Fruit fly (Drosophila melanogaster) whole organism, embryonic: ENCODE measurements around the gene CG17187.

Experiments
- Atf6 ChIP-seq: fragments of 200-800 bp; sonication (Bioruptor generic); IDR thresholded peaks from 2 replicates; pipeline ENCODE4 v1.3.6; 2022; ENCODE audit warnings: missing biosample characterization, missing genetic modification characterization
- Bdp1 ChIP-seq: fragments of 200-800 bp; sonication (Bioruptor generic); optimal IDR thresholded peaks from 3 replicates; lab custom pipeline; 2016; ENCODE audit warnings: missing biosample characterization, missing genetic modification characterization
- Bgb ChIP-seq: fragments of 200-800 bp; sonication (Bioruptor generic); IDR thresholded peaks from 2 replicates; pipeline ENCODE4 v1.3.6; 2022; ENCODE audit warnings: missing biosample characterization, missing genetic modification characterization; ENCODE audit not compliant: partially characterized antibody
- CG10979 ChIP-seq: fragments of 200-800 bp; sonication (Bioruptor generic); optimal IDR thresholded peaks from 2 replicates; lab custom pipeline; 2018; ENCODE audit warnings: missing biosample characterization, mild to moderate bottlenecking, missing genetic modification characterization, moderate library complexity
- CG15479 ChIP-seq: fragments of 200-800 bp; sonication (Bioruptor generic); optimal IDR thresholded peaks from 3 replicates; lab custom pipeline; 2019; ENCODE audit warnings: missing biosample characterization, mild to moderate bottlenecking, missing genetic modification characterization, moderate library complexity
- CG34224 ChIP-seq: fragments of 200-800 bp; sonication (Bioruptor generic); IDR thresholded peaks from 3 replicates; pipeline ENCODE4 v1.3.6; 2022; ENCODE audit warnings: missing biosample characterization, missing genetic modification characterization; ENCODE audit not compliant: partially characterized antibody
- CG6272 ChIP-seq: fragments of 200-800 bp; sonication (Bioruptor generic); IDR thresholded peaks from 2 replicates; pipeline ENCODE4 v1.3.6; 2022; ENCODE audit warnings: missing biosample characterization, missing genetic modification characterization
- CG7372 ChIP-seq: fragments of 200-800 bp; sonication (Bioruptor generic); IDR thresholded peaks from 2 replicates; pipeline ENCODE4 v1.3.6; 2022; ENCODE audit warnings: missing biosample characterization, missing genetic modification characterization
- CG7839 ChIP-seq: fragments of 200-800 bp; sonication (Bioruptor generic); optimal IDR thresholded peaks from 3 replicates; lab custom pipeline; 2018; ENCODE audit warnings: missing biosample characterization, mild to moderate bottlenecking, missing genetic modification characterization, moderate library complexity
- CG8290 ChIP-seq, 3 experiments: fragments of 200-800 bp; sonication (Bioruptor generic); optimal IDR thresholded peaks; 2 replicates each; lab custom pipeline; 2016 to 2019; ENCODE audit warnings: missing biosample characterization in 3 of 3, missing genetic modification characterization in 3 of 3, mild to moderate bottlenecking in 2 of 3, moderate library complexity in 1 of 3
- CTCF ChIP-seq: fragments of 200-800 bp; sonication (Bioruptor generic); optimal IDR thresholded peaks from 2 replicates; lab custom pipeline; 2017; ENCODE audit warnings: missing biosample characterization, mild to moderate bottlenecking, missing genetic modification characterization, moderate library complexity
- Dad ChIP-seq: fragments of 200-800 bp; sonication (Bioruptor generic); optimal IDR thresholded peaks from 3 replicates; lab custom pipeline; 2016; ENCODE audit warnings: missing biosample characterization, missing genetic modification characterization
- Eip74EF ChIP-seq, 2 experiments: fragments of 200-800 bp in 1 of 2; fragments of >200 bp in 1 of 2; sonication (Bioruptor generic) in 1 of 2; optimal IDR thresholded peaks; 2 replicates each; lab custom pipeline; 2017 to 2019; ENCODE audit warnings: missing biosample characterization in 2 of 2, missing genetic modification characterization in 2 of 2, mild to moderate bottlenecking in 1 of 2, moderate library complexity in 1 of 2
- Ets97D ChIP-seq: fragments of 200-800 bp; sonication (Bioruptor generic); optimal IDR thresholded peaks from 3 replicates; lab custom pipeline; 2016; ENCODE audit warnings: missing biosample characterization, missing genetic modification characterization
- Hey ChIP-seq: fragments of 200-800 bp; sonication (Bioruptor generic); optimal IDR thresholded peaks from 3 replicates; lab custom pipeline; 2018; ENCODE audit warnings: missing biosample characterization, mild to moderate bottlenecking, missing genetic modification characterization
- HmgD ChIP-seq: fragments of 200-800 bp; sonication (Bioruptor generic); optimal IDR thresholded peaks from 3 replicates; lab custom pipeline; 2016; ENCODE audit warnings: missing biosample characterization, missing genetic modification characterization
- HmgZ ChIP-seq: fragments of 200-800 bp; sonication (Bioruptor generic); optimal IDR thresholded peaks from 2 replicates; lab custom pipeline; 2018; ENCODE audit warnings: missing biosample characterization, mild to moderate bottlenecking, missing genetic modification characterization
- Med ChIP-seq: fragments of 200-800 bp; sonication (Bioruptor generic); peaks from one replicate; lab custom pipeline; 2016; ENCODE audit warnings: missing biosample characterization, missing genetic modification characterization, mild to moderate bottlenecking, inconsistent platforms, moderate library complexity
- Opbp ChIP-seq: fragments of 200-800 bp; sonication (Bioruptor generic); IDR thresholded peaks from 3 replicates; pipeline ENCODE4 v1.3.6; 2022; ENCODE audit warnings: missing biosample characterization, missing genetic modification characterization; ENCODE audit not compliant: partially characterized antibody
- Pdp1 ChIP-seq, 2 experiments: fragments of 200-800 bp; sonication (Bioruptor generic); optimal IDR thresholded peaks; 3 replicates each; lab custom pipeline; 2016; ENCODE audit warnings: missing biosample characterization in 2 of 2, missing genetic modification characterization in 2 of 2, mild to moderate bottlenecking in 1 of 2, moderate library complexity in 1 of 2
- Sin3A ChIP-seq: fragments of >200 bp; optimal IDR thresholded peaks from 2 replicates; lab custom pipeline; 2018
- Six4 ChIP-seq: fragments of 200-800 bp; sonication (Bioruptor generic); optimal IDR thresholded peaks from 2 replicates; lab custom pipeline; 2016; ENCODE audit warnings: missing biosample characterization, missing genetic modification characterization
- al ChIP-seq: fragments of 200-800 bp; sonication (Bioruptor generic); IDR thresholded peaks from 2 replicates; pipeline ENCODE4 v1.3.6; 2022; ENCODE audit warnings: missing biosample characterization, missing genetic modification characterization
- amos ChIP-seq: fragments of 200-800 bp; sonication (Bioruptor generic); IDR thresholded peaks from 2 replicates; pipeline ENCODE4 v1.3.6; 2022; ENCODE audit warnings: missing biosample characterization, missing genetic modification characterization; ENCODE audit not compliant: partially characterized antibody
- ci ChIP-seq: fragments of 200-800 bp; sonication (Bioruptor generic); IDR thresholded peaks from 3 replicates; pipeline ENCODE4 v1.3.6; 2022; ENCODE audit warnings: missing biosample characterization, missing genetic modification characterization
- danr ChIP-seq: fragments of 200-800 bp; sonication (Bioruptor generic); IDR thresholded peaks from 2 replicates; pipeline ENCODE4 v1.3.6; 2022; ENCODE audit warnings: missing biosample characterization, missing genetic modification characterization
- dati ChIP-seq: fragments of 200-800 bp; sonication (Bioruptor generic); IDR thresholded peaks from 2 replicates; pipeline ENCODE4 v1.3.6; 2022; ENCODE audit warnings: missing biosample characterization, missing genetic modification characterization
- disco-r ChIP-seq: fragments of 200-800 bp; sonication (Bioruptor generic); optimal IDR thresholded peaks from 2 replicates; lab custom pipeline; 2016; ENCODE audit warnings: missing biosample characterization, missing genetic modification characterization
- ems ChIP-seq: fragments of 200-800 bp; sonication (Bioruptor generic); optimal IDR thresholded peaks from 3 replicates; lab custom pipeline; 2016; ENCODE audit warnings: missing biosample characterization, missing genetic modification characterization
- eyg ChIP-seq: fragments of 200-800 bp; sonication (Bioruptor generic); optimal IDR thresholded peaks from 3 replicates; lab custom pipeline; 2016; ENCODE audit warnings: missing biosample characterization, missing genetic modification characterization
- fd3F ChIP-seq: fragments of 200-800 bp; sonication (Bioruptor generic); optimal IDR thresholded peaks from 2 replicates; lab custom pipeline; 2018; ENCODE audit warnings: missing biosample characterization, mild to moderate bottlenecking, missing genetic modification characterization, moderate library complexity
- knrl ChIP-seq: fragments of 200-800 bp; sonication (Bioruptor generic); IDR thresholded peaks from 3 replicates; pipeline ENCODE4 v1.3.6; 2022; ENCODE audit warnings: missing biosample characterization, missing genetic modification characterization; ENCODE audit not compliant: partially characterized antibody
- lmd ChIP-seq: fragments of 200-800 bp; sonication (Bioruptor generic); IDR thresholded peaks from 2 replicates; pipeline ENCODE4 v1.3.6; 2022; ENCODE audit warnings: missing biosample characterization, missing genetic modification characterization
- mirr ChIP-seq: fragments of 200-800 bp; sonication (Bioruptor generic); optimal IDR thresholded peaks from 3 replicates; lab custom pipeline; 2018; ENCODE audit warnings: missing biosample characterization, mild to moderate bottlenecking, missing genetic modification characterization
- rib ChIP-seq: fragments of 200-800 bp; sonication (Bioruptor generic); IDR thresholded peaks from 2 replicates; pipeline ENCODE4 v1.3.6; 2022; ENCODE audit warnings: missing biosample characterization, missing genetic modification characterization
- seq ChIP-seq: fragments of 200-800 bp; sonication (Bioruptor generic); IDR thresholded peaks from 2 replicates; pipeline ENCODE4 v1.3.6; 2022; ENCODE audit warnings: missing biosample characterization, missing genetic modification characterization
- tll ChIP-seq, 2 experiments: fragments of 200-800 bp in 1 of 2; fragments of >200 bp in 1 of 2; sonication (Bioruptor generic) in 1 of 2; optimal IDR thresholded peaks; 2 replicates each; lab custom pipeline; 2017 to 2019; ENCODE audit warnings: missing biosample characterization in 2 of 2, missing genetic modification characterization in 2 of 2, mild to moderate bottlenecking in 1 of 2, moderate library complexity in 1 of 2

The CG17187 gene

DNA sequence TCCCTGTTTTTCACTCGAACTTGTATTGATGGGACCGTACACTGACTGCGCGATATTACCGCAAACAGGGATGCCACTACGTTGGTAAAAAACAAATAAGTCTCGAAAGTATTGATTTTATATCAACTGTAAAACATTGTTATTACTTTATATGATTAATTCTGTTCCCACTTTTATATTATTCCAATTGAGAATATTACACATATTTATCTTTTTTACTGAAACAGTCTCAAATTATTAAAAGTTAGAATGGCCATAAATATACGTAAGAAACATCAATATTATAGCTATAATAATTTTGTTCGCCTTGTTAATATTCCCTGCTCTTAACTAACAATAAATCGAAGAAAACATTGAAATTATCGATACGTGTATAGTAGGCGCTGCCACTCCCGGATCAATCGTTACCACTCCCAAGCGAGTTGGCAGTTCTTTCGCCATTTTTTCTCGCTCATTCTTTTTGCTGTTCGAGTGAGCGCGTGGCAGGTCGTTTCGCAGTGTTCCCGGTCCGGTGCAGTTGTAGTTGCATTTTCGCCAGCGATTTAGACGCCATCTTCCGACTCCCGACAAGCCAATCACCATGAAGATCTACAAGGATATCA lies 21.8 kb downstream of the CG17187 start, which contains the start of the genes SdhC and Tctp (continued):
- TF ChIP-seq eyg (no peak), al (GFP tag; lab: Robert Waterston, UW) (no peak), fd3F (GFP tag; lab: Kevin White, UChicago) (no peak), dati (GFP tag; lab: Robert Waterston, UW) (no peak)

DNA sequence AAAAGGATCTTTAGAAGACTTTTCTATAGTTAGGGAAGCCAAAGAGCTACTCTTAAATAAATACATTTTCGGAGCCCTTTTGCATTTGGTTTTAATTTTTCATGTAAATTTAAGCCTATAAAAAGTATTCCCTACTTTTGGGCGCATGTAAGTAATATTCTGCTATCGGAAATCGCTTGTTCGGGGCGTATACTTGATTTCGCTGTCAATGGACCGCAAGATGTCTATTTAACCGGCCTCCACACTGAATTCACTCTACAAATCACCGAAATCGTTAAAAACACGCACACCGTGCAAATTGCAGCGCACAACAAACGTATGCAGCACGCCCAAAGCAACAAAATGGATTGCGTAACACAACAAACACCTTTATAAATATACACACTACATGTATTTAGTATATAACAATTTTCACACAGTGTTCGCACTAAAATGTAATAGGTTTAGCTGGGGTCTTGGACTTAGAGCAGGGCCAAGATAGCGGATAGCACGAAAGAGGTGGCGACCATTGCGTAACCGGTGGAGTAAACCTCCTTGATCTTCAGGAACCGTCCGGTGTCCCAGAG lies 22.8 kb downstream of the CG17187 start:
- TF ChIP-seq Pdp1 (GFP tag; optimal IDR thresholded peaks at IDR 0.05; lab: Kevin White, UChicago) (peak in 1 of 2 experiments; percentile 98), lmd (no peak), rib (GFP tag; lab: Robert Waterston, UW) (no peak), CG8290 (GFP tag; optimal IDR thresholded peaks at IDR 0.05; lab: Kevin White, UChicago) (no peak), CG8290 (tag; optimal IDR thresholded peaks at IDR 0.05; lab: Kevin White, UChicago) (peak in 1 of 2 experiments; percentile 8), CG10979 (peak; percentile 83), CG7839 (peak; percentile 11), tll (GFP tag; optimal IDR thresholded peaks at IDR 0.05; lab: Kevin White, UChicago) (no peak), CG15479 (GFP tag; lab: Kevin White, UChicago) (peak; percentile 35), amos (peak; percentile 2; the same call in 1 of the 2 replicates), HmgZ (tag; lab: Kevin White, UChicago) (peak; percentile 39), CG7372 (GFP tag; lab: Robert Waterston, UW) (peak; percentile 95), mirr (GFP tag; lab: Kevin White, UChicago) (no peak), Bdp1 (GFP tag; lab: Kevin White, UChicago) (no peak), disco-r (no peak), Hey (tag; lab: Kevin White, UChicago) (no peak), Eip74EF (GFP tag; optimal IDR thresholded peaks at IDR 0.05; lab: Kevin White, UChicago) (peak in 1 of 2 experiments; percentile 61), Med (GFP tag; lab: Kevin White, UChicago) (peak; percentile 94), ci (GFP tag; lab: Robert Waterston, UW) (0 out of 3 replicates have a peak, but pooled peaks have one; percentile 28), CTCF (GFP tag; lab: Kevin White, UChicago) (peak; percentile 53), Ets97D (GFP tag; lab: Kevin White, UChicago) (peak; percentile 96), Opbp (GFP tag; lab: Robert Waterston, UW) (0 out of 3 replicates have a peak, but pooled peaks have one; percentile 37), Atf6 (GFP tag; lab: Robert Waterston, UW) (0 out of 2 replicates have a peak, but pooled peaks have one; percentile 8), Sin3A (lab: Kevin White, UChicago) (no peak), Six4 (GFP tag; lab: Kevin White, UChicago) (no peak), knrl (GFP tag; lab: Robert Waterston, UW) (no peak), Dad (GFP tag; lab: Kevin White, UChicago) (no peak), HmgD (GFP tag; lab: Kevin White, UChicago) (no peak), ems (no peak), seq (GFP tag; lab: Robert Waterston, UW) (no peak), CG6272 (GFP tag; lab: Robert Waterston, UW) (no peak), CG34224 (GFP tag; lab: Robert Waterston, UW) (no peak), danr (GFP tag; lab: Robert Waterston, UW) (no peak), Bgb (GFP tag; lab: Robert Waterston, UW) (peak; percentile 34; the same call in 1 of the 2 replicates)
